Worm (Caenorhabditis elegans): ENCODE results near the gene rps-9.

The rps-9 gene

ce11 chrII:11103052-11103451, 23.1 kb downstream of the rps-9 start (continued):
- TF ChIP-seq nhr-237 (tag; optimal IDR thresholded peaks at IDR 0.05): no peak
- no peak for TF ChIP-seq jun-1 (tag; optimal IDR thresholded peaks at IDR 0.05)
- no peak for TF ChIP-seq tlp-1 (tag; optimal IDR thresholded peaks at IDR 0.05)
- TF ChIP-seq unc-86 (tag; optimal IDR thresholded peaks at IDR 0.05): peak; percentile 19
- no peak for TF ChIP-seq Y116A8C.19 (tag; optimal IDR thresholded peaks at IDR 0.05; ENCODE audit: borderline replicate concordance)
- no peak for TF ChIP-seq aha-1 (tag; optimal IDR thresholded peaks at IDR 0.05)
- TF ChIP-seq nhr-90 (tag; optimal IDR thresholded peaks at IDR 0.05; ENCODE audit: poor library complexity): peak; percentile 32
- peak; percentile 71 for TF ChIP-seq nhr-71 (tag; optimal IDR thresholded peaks at IDR 0.05)
- peak; percentile 75 for TF ChIP-seq unc-130 (tag; optimal IDR thresholded peaks at IDR 0.05)
- TF ChIP-seq hlh-17 (GFP tag; optimal IDR thresholded peaks at IDR 0.05; ENCODE audit: borderline replicate concordance): no peak
- no peak for TF ChIP-seq efl-3 (GFP tag; optimal IDR thresholded peaks at IDR 0.05)
- TF ChIP-seq egl-27 (tag; optimal IDR thresholded peaks at IDR 0.05): no peak
- peak; percentile 23 for TF ChIP-seq pax-3 (tag; optimal IDR thresholded peaks at IDR 0.05)
- TF ChIP-seq mab-9 (GFP tag; IDR thresholded peaks at IDR 0.05): no peak
- TF ChIP-seq grh-1 (GFP tag; IDR thresholded peaks at IDR 0.05): no peak
- TF ChIP-seq mep-1 (tag; optimal IDR thresholded peaks at IDR 0.05): peak; percentile 82
- TF ChIP-seq skn-1 (tag; optimal IDR thresholded peaks at IDR 0.05): peak; percentile 78
- no peak for TF ChIP-seq nhr-12 (tag; optimal IDR thresholded peaks at IDR 0.05)
- no peak for TF ChIP-seq ama-1 (optimal IDR thresholded peaks at IDR 0.05)
- TF ChIP-seq ets-5 (GFP tag; IDR thresholded peaks at IDR 0.05): no peak
- peak; percentile 73 to 74 for TF ChIP-seq efl-1 (optimal IDR thresholded peaks at IDR 0.05)
- TF ChIP-seq efl-1 (GFP tag; optimal IDR thresholded peaks at IDR 0.05 in 1 of 2): peak; percentile 71 to 94
- no peak for TF ChIP-seq ceh-8 (GFP tag; optimal IDR thresholded peaks at IDR 0.05)
- TF ChIP-seq lin-15B (tag; optimal IDR thresholded peaks at IDR 0.05): peak; percentile 10
- TF ChIP-seq nhr-76 (tag; optimal IDR thresholded peaks at IDR 0.05): no peak
- TF ChIP-seq nhr-85 (tag): peak; percentile 80
- TF ChIP-seq ces-1 (GFP tag; optimal IDR thresholded peaks at IDR 0.05): no peak
- TF ChIP-seq ztf-4 (tag; optimal IDR thresholded peaks at IDR 0.05): no peak
- peak; percentile 37 for TF ChIP-seq F16B12.6 (tag; optimal IDR thresholded peaks at IDR 0.05)
- peak; percentile 74 to 85 for TF ChIP-seq lin-35 (GFP tag; optimal IDR thresholded peaks at IDR 0.05)
- no peak for TF ChIP-seq unc-98 (GFP tag; IDR thresholded peaks at IDR 0.05)
- TF ChIP-seq C16A3.4 (tag; optimal IDR thresholded peaks at IDR 0.05): peak; percentile 72

ce11 chrII:11101171-11101570, 25.0 kb downstream of the rps-9 start:
- TF ChIP-seq skn-1 (tag; optimal IDR thresholded peaks at IDR 0.05): no peak
- TF ChIP-seq irx-1 (tag; optimal IDR thresholded peaks at IDR 0.05): no peak
- no peak for TF ChIP-seq zag-1 (tag; optimal IDR thresholded peaks at IDR 0.05)
- TF ChIP-seq nhr-71 (tag; optimal IDR thresholded peaks at IDR 0.05): no peak
- no peak for TF ChIP-seq unc-30 (tag; optimal IDR thresholded peaks at IDR 0.05)
- no peak for TF ChIP-seq nhr-19 (GFP tag; conservative IDR thresholded peaks at IDR 0.05)
- no peak for TF ChIP-seq unc-98 (GFP tag; IDR thresholded peaks at IDR 0.05)
- no peak for TF ChIP-seq ets-5 (GFP tag; IDR thresholded peaks at IDR 0.05)
- TF ChIP-seq ceh-82 (tag; optimal IDR thresholded peaks at IDR 0.05): no peak
- no peak for TF ChIP-seq lir-3 (tag; optimal IDR thresholded peaks at IDR 0.05; ENCODE audit: poor library complexity)
- TF ChIP-seq unc-86 (tag; optimal IDR thresholded peaks at IDR 0.05): no peak
- no peak for TF ChIP-seq mef-2 (tag; optimal IDR thresholded peaks at IDR 0.05)
- TF ChIP-seq nhr-77 (tag; optimal IDR thresholded peaks at IDR 0.05): no peak
- no peak for TF ChIP-seq lsy-2 (tag; optimal IDR thresholded peaks at IDR 0.05)
- TF ChIP-seq vab-15 (tag; optimal IDR thresholded peaks at IDR 0.05): no peak
- TF ChIP-seq ztf-4 (tag; optimal IDR thresholded peaks at IDR 0.05): no peak
- TF ChIP-seq lin-35 (GFP tag; optimal IDR thresholded peaks at IDR 0.05): no peak
- TF ChIP-seq fkh-10 (GFP tag; optimal IDR thresholded peaks at IDR 0.05): no peak
- TF ChIP-seq efl-1 (optimal IDR thresholded peaks at IDR 0.05): no peak
- no peak for TF ChIP-seq efl-1 (GFP tag; optimal IDR thresholded peaks at IDR 0.05 in 1 of 2)
- TF ChIP-seq tbx-2 (tag; optimal IDR thresholded peaks at IDR 0.05): no peak

Data from whole organism, L1 larva.